Worm (Caenorhabditis elegans) whole organism, L2 larva: ENCODE data around the gene nish-1.

ENCODE experiments used
- F13H6.1 ChIP-seq: sonication (generic microtip); optimal IDR thresholded peaks from 2 replicates; lab custom pipeline; 2016; ENCODE audit warnings: missing genetic modification characterization, missing compliant biosample characterization
- R02D3.7 ChIP-seq: fragments of 150-350 bp; optimal IDR thresholded peaks from 2 replicates; lab custom pipeline; 2014; ENCODE audit warnings: missing biosample characterization, missing genetic modification characterization
- Y55F3AM.14 ChIP-seq: fragments of 200-800 bp; sonication (Bioruptor generic); optimal IDR thresholded peaks from 2 replicates; lab custom pipeline; 2018; ENCODE audit warnings: mild to moderate bottlenecking, missing genetic modification characterization, missing compliant biosample characterization
- ZK546.5 ChIP-seq: sonication (generic microtip); optimal IDR thresholded peaks from 2 replicates; lab custom pipeline; 2017; ENCODE audit warnings: missing biosample characterization, missing genetic modification characterization
- alr-1 ChIP-seq: fragments of 150-350 bp; optimal IDR thresholded peaks from 2 replicates; lab custom pipeline; 2014; ENCODE audit warnings: missing biosample characterization, missing genetic modification characterization
- ceh-16 ChIP-seq: fragments of 150-350 bp; optimal IDR thresholded peaks from 2 replicates; lab custom pipeline; 2014; ENCODE audit warnings: missing biosample characterization, missing genetic modification characterization
- ceh-82 ChIP-seq: fragments of 150-350 bp; optimal IDR thresholded peaks from 2 replicates; lab custom pipeline; 2014; ENCODE audit warnings: missing biosample characterization, missing genetic modification characterization
- crh-2 ChIP-seq: sonication (generic microtip); optimal IDR thresholded peaks from 2 replicates; lab custom pipeline; 2017; ENCODE audit warnings: missing biosample characterization, missing genetic modification characterization
- elt-1 ChIP-seq: fragments of 150-350 bp; optimal IDR thresholded peaks from 2 replicates; lab custom pipeline; 2014; ENCODE audit warnings: missing biosample characterization, missing genetic modification characterization
- elt-3 ChIP-seq: sonication (generic microtip); optimal IDR thresholded peaks from 2 replicates; lab custom pipeline; 2017; ENCODE audit warnings: missing biosample characterization, missing genetic modification characterization
- fos-1 ChIP-seq: fragments of 150-350 bp; optimal IDR thresholded peaks from 2 replicates; lab custom pipeline; 2014; ENCODE audit warnings: missing biosample characterization, missing genetic modification characterization
- gmeb-1 ChIP-seq: fragments of 150-350 bp; optimal IDR thresholded peaks from 2 replicates; lab custom pipeline; 2014; ENCODE audit warnings: missing biosample characterization, missing genetic modification characterization
- lsy-2 ChIP-seq, 2 experiments: fragments of 150-350 bp in 1 of 2; sonication (generic microtip) in 1 of 2; optimal IDR thresholded peaks; 2 replicates each; lab custom pipeline; 2014 to 2017; ENCODE audit warnings: missing biosample characterization in 2 of 2, missing genetic modification characterization in 2 of 2
- mab-5 ChIP-seq: fragments of 150-350 bp; optimal IDR thresholded peaks from 2 replicates; lab custom pipeline; 2014; ENCODE audit warnings: missing biosample characterization, missing genetic modification characterization
- mdl-1 ChIP-seq, 2 experiments: fragments of 150-350 bp in 1 of 2; sonication (generic microtip) in 1 of 2; optimal IDR thresholded peaks; 2 replicates each; lab custom pipeline; 2017; ENCODE audit warnings: missing biosample characterization in 2 of 2, missing genetic modification characterization in 2 of 2
- nhr-10 ChIP-seq: sonication (generic microtip); optimal IDR thresholded peaks from 2 replicates; lab custom pipeline; 2017; ENCODE audit warnings: missing biosample characterization, missing genetic modification characterization
- nhr-11 ChIP-seq: fragments of 150-350 bp; optimal IDR thresholded peaks from 2 replicates; lab custom pipeline; 2014; ENCODE audit warnings: missing biosample characterization, missing genetic modification characterization
- nhr-12 ChIP-seq: fragments of 150-350 bp; optimal IDR thresholded peaks from 2 replicates; lab custom pipeline; 2014; ENCODE audit warnings: missing biosample characterization, missing genetic modification characterization
- nhr-129 ChIP-seq: fragments of 150-350 bp; optimal IDR thresholded peaks from 2 replicates; lab custom pipeline; 2014; ENCODE audit warnings: missing biosample characterization, missing genetic modification characterization
- nhr-23 ChIP-seq: fragments of 150-350 bp; optimal IDR thresholded peaks from 2 replicates; lab custom pipeline; 2014; ENCODE audit warnings: missing biosample characterization, missing genetic modification reagents, missing genetic modification characterization
- nhr-237 ChIP-seq: fragments of 150-350 bp; optimal IDR thresholded peaks from 2 replicates; lab custom pipeline; 2014; ENCODE audit warnings: missing biosample characterization, missing genetic modification characterization
- nhr-6 ChIP-seq: fragments of 150-350 bp; optimal IDR thresholded peaks from 2 replicates; lab custom pipeline; 2014; ENCODE audit warnings: missing biosample characterization, missing genetic modification characterization
- sem-4 ChIP-seq: fragments of 150-350 bp; optimal IDR thresholded peaks from 2 replicates; lab custom pipeline; 2014; ENCODE audit warnings: missing biosample characterization, missing genetic modification reagents, missing genetic modification characterization
- skn-1 ChIP-seq: sonication (generic microtip); optimal IDR thresholded peaks from 2 replicates; lab custom pipeline; 2017; ENCODE audit warnings: missing biosample characterization, missing genetic modification characterization
- sma-3 ChIP-seq: sonication (generic microtip); optimal IDR thresholded peaks from 2 replicates; lab custom pipeline; 2016; ENCODE audit warnings: missing genetic modification reagents, missing genetic modification characterization, missing compliant biosample characterization
- sma-9 ChIP-seq, 2 experiments: fragments of 150-350 bp in 1 of 2; sonication (generic microtip) in 1 of 2; optimal IDR thresholded peaks; 2 replicates each; lab custom pipeline; 2014 to 2016; ENCODE audit warnings: missing genetic modification characterization in 2 of 2, mild to moderate bottlenecking in 1 of 2, missing biosample characterization in 1 of 2, missing compliant biosample characterization in 1 of 2, missing genetic modification reagents in 1 of 2, moderate library complexity in 1 of 2
- snpc-4 ChIP-seq: fragments of 150-350 bp; optimal IDR thresholded peaks from 2 replicates; lab custom pipeline; 2014; ENCODE audit warnings: missing biosample characterization, missing genetic modification characterization
- unc-55 ChIP-seq: fragments of 150-350 bp; sonication (generic microtip); optimal IDR thresholded peaks from 3 replicates; lab custom pipeline; 2014; ENCODE audit warnings: missing biosample characterization, missing genetic modification reagents, missing genetic modification characterization
- ztf-1 ChIP-seq: fragments of 200-800 bp; sonication (Bioruptor generic); conservative IDR thresholded peaks from 2 replicates; pipeline ENCODE4 v1.3.6; 2022; ENCODE audit warnings: missing genetic modification characterization, missing compliant biosample characterization
- ztf-11 ChIP-seq: sonication (generic microtip); optimal IDR thresholded peaks from 2 replicates; lab custom pipeline; 2017; ENCODE audit warnings: missing biosample characterization, missing genetic modification characterization

Gene nish-1

DNA sequence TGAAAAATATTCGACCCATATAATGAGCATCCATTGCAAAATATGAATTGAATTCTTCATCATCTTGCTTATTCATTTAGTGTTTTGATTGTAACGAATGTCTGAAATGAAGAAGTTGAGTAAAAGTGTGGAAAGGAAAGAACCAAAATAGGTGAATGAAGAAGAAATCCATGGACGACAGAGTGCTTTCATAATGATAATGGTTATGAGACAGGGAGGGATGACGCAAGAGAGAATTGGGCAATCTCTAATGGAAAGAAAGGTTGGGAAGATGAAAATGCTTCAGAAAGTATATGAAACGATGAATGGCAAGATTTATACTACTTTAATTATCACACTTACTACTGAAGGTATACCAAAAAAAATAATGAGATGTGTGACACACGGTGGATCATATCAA lies 40.2 kb downstream of the nish-1 start, which contains the start of gene ZK596.3:
Gene ZK596.3 (minus strand): TSS at position 101 of the 400 bp plus-strand sequence.
- TF ChIP-seq mdl-1 (tag; optimal IDR thresholded peaks at IDR 0.05; lab: Kevin White, UChicago) (no peak), sem-4 (tag; lab: Kevin White, UChicago) (no peak), sma-3 (no peak), nhr-10 (no peak), snpc-4 (tag; lab: Kevin White, UChicago) (no peak), F13H6.1 (tag; lab: Kevin White, UChicago) (no peak), nhr-6 (no peak), R02D3.7 (tag; lab: Kevin White, UChicago) (no peak), mab-5 (tag; lab: Kevin White, UChicago) (no peak), gmeb-1 (tag; lab: Kevin White, UChicago) (no peak), elt-1 (tag; lab: Kevin White, UChicago) (no peak), alr-1 (tag; lab: Kevin White, UChicago) (no peak), ZK546.5 (tag; lab: Kevin White, UChicago) (no peak), nhr-23 (tag; lab: Kevin White, UChicago) (no peak), skn-1 (tag; lab: Kevin White, UChicago) (no peak), nhr-11 (tag; lab: Kevin White, UChicago) (no peak), ceh-82 (no peak)

DNA sequence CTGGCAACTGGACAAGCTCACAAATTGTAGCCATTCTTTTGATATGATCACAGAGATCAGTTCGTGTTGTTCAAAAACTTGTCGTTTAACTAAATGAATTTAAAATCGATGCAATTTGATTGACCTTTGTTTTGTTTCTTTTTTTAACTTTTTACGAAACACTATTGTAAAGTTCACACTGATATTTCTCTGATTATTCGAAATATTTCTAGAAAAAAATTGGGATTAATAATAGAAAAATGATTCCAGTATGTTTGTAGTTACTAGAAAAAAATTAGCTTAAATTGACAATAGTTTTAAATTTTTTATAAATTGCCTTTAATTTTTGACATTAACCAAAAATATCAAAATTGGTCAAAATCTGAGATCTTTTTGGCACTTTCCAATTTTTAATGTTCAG lies 45.1 kb downstream of the nish-1 start, which contains the start of gene ZK596.2:
Gene ZK596.2 (minus strand): TSS at position 101 of the 400 bp plus-strand sequence.
- no peak for TF ChIP-seq mab-5 (tag; lab: Kevin White, UChicago)

DNA sequence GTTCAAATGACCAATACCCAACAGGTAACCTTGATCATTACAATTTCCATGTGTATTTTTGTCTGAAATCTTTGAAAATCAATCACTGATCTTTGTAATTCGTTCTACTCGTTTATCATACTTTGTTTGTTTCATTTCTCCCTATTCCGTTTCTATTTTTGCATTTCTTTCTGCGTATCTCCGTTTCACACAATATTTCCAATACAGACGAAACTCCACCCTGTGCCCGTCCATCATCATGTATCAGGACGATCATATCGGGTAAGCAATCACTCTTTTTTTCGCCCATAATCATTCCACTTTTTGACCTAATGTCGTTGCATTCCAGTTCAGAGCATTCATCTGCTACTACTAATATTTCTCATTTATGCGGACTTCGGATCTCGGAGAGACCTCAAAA lies 45.6 kb downstream of the nish-1 start, which contains the start of gene pyk-2:
Gene pyk-2 (plus strand): TSS at position 206 of the 400 bp plus-strand sequence.
- TF ChIP-seq nhr-129 (tag; lab: Kevin White, UChicago): peak; percentile 45
- peak; percentile 70 for TF ChIP-seq fos-1 (tag; lab: Kevin White, UChicago)
- peak; percentile 48 for TF ChIP-seq sma-3
- no peak for TF ChIP-seq nhr-237 (tag; lab: Kevin White, UChicago)
- TF ChIP-seq crh-2 (tag; lab: Kevin White, UChicago): peak; percentile 64
- TF ChIP-seq sma-9 (GFP tag; optimal IDR thresholded peaks at IDR 0.05; lab: Kevin White, UChicago): peak; percentile 78
- TF ChIP-seq sma-9 (tag; optimal IDR thresholded peaks at IDR 0.05; lab: Kevin White, UChicago): no peak
- TF ChIP-seq Y55F3AM.14: no peak

DNA sequence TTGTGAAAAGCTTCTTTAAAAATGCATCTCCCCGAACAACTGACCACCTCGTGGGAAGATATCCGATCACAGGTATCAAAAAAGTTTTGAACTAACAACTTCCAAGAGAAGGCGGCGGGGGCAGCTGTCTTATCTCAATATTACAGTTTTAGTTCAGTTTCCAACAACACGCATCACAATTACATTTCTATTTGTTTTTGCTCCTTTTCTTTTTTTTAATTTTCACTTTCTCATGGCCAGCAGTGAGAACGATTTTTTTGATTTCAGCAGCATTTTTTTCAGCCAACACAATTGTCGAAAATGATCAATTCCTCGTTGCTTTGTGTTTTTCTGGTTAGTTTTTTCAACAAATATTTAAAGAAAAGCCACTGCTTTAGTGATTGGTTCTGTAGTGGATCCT lies 49.0 kb downstream of the nish-1 start, which contains the start of gene ZK593.2:
Gene ZK593.2 (plus strand): TSS at position 301 of the 400 bp plus-strand sequence.
- TF ChIP-seq skn-1 (tag; lab: Kevin White, UChicago): no peak
- TF ChIP-seq nhr-12 (tag; lab: Kevin White, UChicago): no peak
- no peak for TF ChIP-seq lsy-2 (tag; optimal IDR thresholded peaks at IDR 0.05; lab: Kevin White, UChicago)
- no peak for TF ChIP-seq R02D3.7 (tag; lab: Kevin White, UChicago)
- TF ChIP-seq, all 48 proteins: peak for 0

DNA sequence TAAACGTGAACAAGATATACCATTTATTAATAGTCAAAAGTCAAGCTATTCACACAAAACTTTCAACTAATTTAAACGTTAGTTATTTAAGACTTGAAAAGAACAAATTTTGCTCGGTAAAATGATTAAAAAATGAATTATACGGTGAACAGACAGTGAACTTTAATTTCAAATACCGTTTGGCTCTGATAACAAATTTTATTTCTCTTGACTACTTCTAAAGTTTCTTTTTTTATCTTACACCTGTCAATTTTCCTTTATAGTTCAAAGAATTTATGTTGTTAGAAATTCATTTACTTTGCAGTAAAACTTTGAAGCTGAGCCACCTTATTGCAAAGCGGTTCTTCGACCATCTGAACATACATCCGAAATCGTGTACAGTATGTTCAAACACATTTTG lies 51.3 kb downstream of the nish-1 start, which contains the start of gene ZK593.3:
Gene ZK593.3 (plus strand): TSS at position 301 of the 400 bp plus-strand sequence.
- TF ChIP-seq unc-55 (GFP tag; lab: Kevin White, UChicago) (no peak), snpc-4 (tag; lab: Kevin White, UChicago) (no peak), R02D3.7 (tag; lab: Kevin White, UChicago) (no peak), ztf-11 (tag; lab: Kevin White, UChicago) (no peak), ceh-16 (tag; lab: Kevin White, UChicago) (no peak)

DNA sequence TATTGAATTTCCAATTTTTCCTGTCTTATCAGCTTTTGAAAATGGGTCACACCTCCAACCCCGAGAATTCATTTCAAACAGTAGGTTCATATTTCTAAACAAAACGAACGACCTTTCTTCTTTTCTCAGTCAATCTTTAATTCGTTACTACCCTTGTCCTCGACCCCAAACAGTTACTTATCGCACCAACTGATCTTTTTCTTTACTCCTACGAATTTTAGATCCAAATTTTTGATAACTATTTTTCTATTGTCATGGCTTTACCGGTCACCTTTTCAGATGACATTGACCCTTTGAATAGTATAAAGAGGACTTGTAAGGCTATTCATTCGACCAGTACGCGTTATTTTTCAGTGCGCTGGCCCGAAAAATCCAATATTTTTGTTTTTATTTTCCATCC lies 52.0 kb downstream of the nish-1 start:
- no peak for TF ChIP-seq ztf-1
- TF ChIP-seq ceh-16 (tag; lab: Kevin White, UChicago): peak; percentile 69
- no peak for TF ChIP-seq ZK546.5 (tag; lab: Kevin White, UChicago)
- TF ChIP-seq elt-3: no peak
- TF ChIP-seq elt-1 (tag; lab: Kevin White, UChicago): peak; percentile 49
